Worm (Caenorhabditis elegans) whole organism, midembryonic: Measurements from ENCODE around the gene ugt-66.

Source experiments
- T22C8.4 ChIP-seq: fragments of 200-800 bp; sonication (Bioruptor generic); IDR thresholded peaks from 2 replicates; pipeline ENCODE4 v1.3.6; 2022; ENCODE audit warnings: missing genetic modification characterization, missing compliant biosample characterization
- flt-1 ChIP-seq: fragments of 200-800 bp; sonication (Bioruptor generic); IDR thresholded peaks from 2 replicates; pipeline ENCODE4 v1.3.6; 2022; ENCODE audit warnings: missing genetic modification characterization, missing compliant biosample characterization
- med-1 ChIP-seq: sonication (generic microtip); optimal IDR thresholded peaks from 2 replicates; lab custom pipeline; 2017; ENCODE audit warnings: missing genetic modification characterization, mild to moderate bottlenecking, missing compliant biosample characterization, antibody characterized with exemption, missing genetic modification reagents; ENCODE audit not compliant: insufficient read depth
- tab-1 ChIP-seq: fragments of 200-800 bp; sonication (Bioruptor generic); IDR thresholded peaks from 2 replicates; pipeline ENCODE4 v1.3.6; 2022; ENCODE audit warnings: missing genetic modification characterization, missing compliant biosample characterization
- ztf-29 ChIP-seq: fragments of 200-800 bp; sonication (Bioruptor generic); IDR thresholded peaks from 2 replicates; pipeline ENCODE4 v1.3.6; 2022; ENCODE audit warnings: missing genetic modification reagents, missing genetic modification characterization, missing compliant biosample characterization

ce11 chrIII:6180294-6180693 lies 14.1 kb downstream of the ugt-66 start:
- TF ChIP-seq tab-1 (no peak), flt-1 (no peak), ztf-29 (GFP tag; lab: Robert Waterston, UW) (no peak), med-1 (GFP tag; lab: Kevin White, UChicago) (no peak), T22C8.4 (no peak)
